Worm (Caenorhabditis elegans): Measurements from ENCODE around the gene srj-15.

Gene srj-15

DNA sequence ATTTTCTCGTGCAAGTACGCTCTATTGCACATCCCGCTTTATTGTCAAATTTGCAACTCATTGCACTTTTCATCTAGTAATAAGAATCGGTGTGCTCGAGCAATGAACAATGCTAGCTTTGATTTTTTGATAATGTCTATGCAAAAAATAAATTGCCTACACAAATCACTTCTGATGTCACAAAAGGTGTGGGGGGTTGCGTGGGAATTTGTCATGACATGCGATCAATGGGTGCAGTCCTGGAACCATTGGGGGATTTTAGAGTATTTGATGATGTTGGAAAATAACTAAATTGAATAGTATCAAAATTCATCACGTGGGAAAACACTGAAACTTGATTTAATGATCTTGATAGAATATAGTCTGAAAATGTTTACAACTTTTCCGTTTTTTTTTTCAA lies 18.8 kb downstream of the srj-15 start:
- no peak for TF ChIP-seq lsy-2 (tag; optimal IDR thresholded peaks at IDR 0.05)
- TF ChIP-seq sptf-1 (tag; optimal IDR thresholded peaks at IDR 0.05): no peak
- TF ChIP-seq fos-1 (tag; optimal IDR thresholded peaks at IDR 0.05): no peak
- peak; percentile 26 for TF ChIP-seq lin-14 (GFP tag; optimal IDR thresholded peaks at IDR 0.05)
- no peak for TF ChIP-seq unc-98 (GFP tag; IDR thresholded peaks at IDR 0.05)
- no peak for TF ChIP-seq ztf-11 (tag; optimal IDR thresholded peaks at IDR 0.05)
- TF ChIP-seq C34B4.2 (tag; optimal IDR thresholded peaks at IDR 0.05): no peak
- TF ChIP-seq ceh-8 (GFP tag; optimal IDR thresholded peaks at IDR 0.05): peak; percentile 76
- TF ChIP-seq isw-1 (GFP tag; IDR thresholded peaks at IDR 0.05): no peak
- no peak for TF ChIP-seq ceh-63 (GFP tag; optimal IDR thresholded peaks at IDR 0.05)
- TF ChIP-seq nhr-71 (tag; optimal IDR thresholded peaks at IDR 0.05): peak; percentile 10
- no peak for TF ChIP-seq ztf-4 (tag; optimal IDR thresholded peaks at IDR 0.05)
- no peak for TF ChIP-seq efl-1 (optimal IDR thresholded peaks at IDR 0.05)
- TF ChIP-seq efl-1 (GFP tag; optimal IDR thresholded peaks at IDR 0.05 in 1 of 2): peak in 1 of 2 experiments; percentile 88
- TF ChIP-seq hlh-4 (tag; optimal IDR thresholded peaks at IDR 0.05): no peak
- TF ChIP-seq nhr-47 (tag; optimal IDR thresholded peaks at IDR 0.05): peak; percentile 23
- TF ChIP-seq fkh-8 (tag; optimal IDR thresholded peaks at IDR 0.05): peak; percentile 53
- TF ChIP-seq vab-15 (tag; optimal IDR thresholded peaks at IDR 0.05): no peak
- no peak for TF ChIP-seq unc-86 (tag; optimal IDR thresholded peaks at IDR 0.05)

ce11 chrV:1943465-1943864 lies 21.2 kb downstream of the srj-15 start:
- TF ChIP-seq elt-2 (tag; optimal IDR thresholded peaks at IDR 0.05) (no peak), jun-1 (tag; optimal IDR thresholded peaks at IDR 0.05) (no peak), C04F5.9 (tag; optimal IDR thresholded peaks at IDR 0.05) (no peak), sup-37 (GFP tag; optimal IDR thresholded peaks at IDR 0.05) (no peak), lin-39 (tag; optimal IDR thresholded peaks at IDR 0.05) (no peak), nhr-76 (tag; optimal IDR thresholded peaks at IDR 0.05) (no peak), sptf-1 (tag; optimal IDR thresholded peaks at IDR 0.05) (no peak), ceh-82 (tag; optimal IDR thresholded peaks at IDR 0.05) (peak in 1 of 3 experiments; percentile 47), efl-1 (optimal IDR thresholded peaks at IDR 0.05) (peak in 1 of 2 experiments; percentile 20), efl-1 (GFP tag; optimal IDR thresholded peaks at IDR 0.05 in 1 of 2) (no peak), rnt-1 (tag; optimal IDR thresholded peaks at IDR 0.05) (no peak), blmp-1 (tag; optimal IDR thresholded peaks at IDR 0.05) (no peak), unc-30 (tag; optimal IDR thresholded peaks at IDR 0.05) (no peak), dpl-1 (GFP tag; optimal IDR thresholded peaks at IDR 0.05) (no peak), fkh-4 (tag; optimal IDR thresholded peaks at IDR 0.05; ENCODE audit: borderline replicate concordance) (no peak), unc-86 (tag; optimal IDR thresholded peaks at IDR 0.05) (peak; percentile 56), ztf-11 (tag; optimal IDR thresholded peaks at IDR 0.05) (no peak), efl-3 (GFP tag; optimal IDR thresholded peaks at IDR 0.05) (no peak), ceh-8 (GFP tag; optimal IDR thresholded peaks at IDR 0.05) (peak; percentile 35), nhr-11 (tag; optimal IDR thresholded peaks at IDR 0.05) (no peak), mef-2 (tag; optimal IDR thresholded peaks at IDR 0.05) (no peak), fkh-8 (tag; optimal IDR thresholded peaks at IDR 0.05) (peak; percentile 91), fkh-10 (GFP tag; optimal IDR thresholded peaks at IDR 0.05) (peak; percentile 57), lir-3 (tag; optimal IDR thresholded peaks at IDR 0.05; ENCODE audit: poor library complexity) (no peak), elt-3 (tag; optimal IDR thresholded peaks at IDR 0.05) (no peak), zip-4 (GFP tag; optimal IDR thresholded peaks at IDR 0.05) (no peak), nhr-47 (tag; optimal IDR thresholded peaks at IDR 0.05) (peak; percentile 52), ceh-90 (tag; optimal IDR thresholded peaks at IDR 0.05) (no peak), dsc-1 (tag; optimal IDR thresholded peaks at IDR 0.05) (no peak), mdl-1 (tag; optimal IDR thresholded peaks at IDR 0.05) (peak in 1 of 2 experiments; percentile 1), lin-14 (GFP tag; optimal IDR thresholded peaks at IDR 0.05) (peak; percentile 98), lin-35 (GFP tag; optimal IDR thresholded peaks at IDR 0.05) (peak in 1 of 2 experiments; percentile 24), pag-3 (tag; optimal IDR thresholded peaks at IDR 0.05; ENCODE audit: borderline replicate concordance, insufficient read depth) (no peak), vab-15 (tag; optimal IDR thresholded peaks at IDR 0.05) (no peak), isw-1 (GFP tag; IDR thresholded peaks at IDR 0.05) (peak; percentile 8; the same call in 1 of the 2 replicates), alr-1 (tag; optimal IDR thresholded peaks at IDR 0.05; ENCODE audit: borderline replicate concordance) (no peak), Y116A8C.19 (tag; optimal IDR thresholded peaks at IDR 0.05; ENCODE audit: borderline replicate concordance) (no peak), aly-2 (tag; optimal IDR thresholded peaks at IDR 0.05) (no peak), skn-1 (tag; optimal IDR thresholded peaks at IDR 0.05) (no peak), egl-13 (tag; optimal IDR thresholded peaks at IDR 0.05) (peak; percentile 75), nhr-71 (tag; optimal IDR thresholded peaks at IDR 0.05) (peak; percentile 58), lin-13 (GFP tag; optimal IDR thresholded peaks at IDR 0.05) (no peak)

Measured in whole organism, L1 larva.